Worm (Caenorhabditis elegans) whole organism, L4/young adult: Measurements from ENCODE around the gene hrg-3.

Experiments used
- W03F9.2 ChIP-seq: fragments of 150-350 bp; optimal IDR thresholded peaks from 2 replicates; lab custom pipeline; 2014; ENCODE audit warnings: missing biosample characterization, missing genetic modification characterization
- dao-5 ChIP-seq: sonication (generic microtip); optimal IDR thresholded peaks from 2 replicates; lab custom pipeline; 2016; ENCODE audit warnings: missing genotype, missing genetic modification characterization, moderate library complexity, missing compliant biosample characterization
- him-1 ChIP-seq: sonication (generic microtip); optimal IDR thresholded peaks from 2 replicates; lab custom pipeline; 2016; ENCODE audit warnings: missing genotype, missing genetic modification reagents, missing genetic modification characterization, missing compliant biosample characterization

ce11 chrV:9753554-9753953, 2.7 kb upstream of the hrg-3 start:
- no peak for TF ChIP-seq W03F9.2 (tag; lab: Kevin White, UChicago)
- no peak for TF ChIP-seq him-1 (tag; lab: Kevin White, UChicago)
- no peak for TF ChIP-seq dao-5
